Fruit fly (Drosophila melanogaster): ENCODE data around the gene MTPAP.

MTPAP gene

DNA sequence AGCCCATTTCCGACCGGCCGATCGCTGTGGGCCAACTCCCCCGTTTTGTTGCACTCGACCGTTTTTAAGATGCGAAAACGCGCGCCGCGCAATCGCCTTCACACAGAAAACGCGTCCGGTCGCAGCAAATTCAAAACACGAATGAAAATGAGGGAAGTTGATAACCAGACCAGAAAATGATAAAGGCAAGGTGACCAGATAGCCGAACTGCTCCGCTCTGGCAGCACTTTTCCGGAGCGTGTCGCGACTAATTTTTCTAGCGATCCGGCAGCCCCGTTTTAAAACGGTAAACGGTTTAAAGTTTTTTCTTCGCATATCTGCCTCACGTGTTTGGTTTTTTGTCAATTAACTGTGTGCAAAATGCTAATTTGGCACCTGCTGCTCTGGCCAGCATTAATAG, 26.9 kb downstream of the MTPAP start, which contains the start of gene DAAM:
DAAM (minus strand) TSS at position 149 of the 400 bp plus-strand sequence.
- no peak for TF ChIP-seq psq (optimal IDR thresholded peaks at IDR 0.05)
- TF ChIP-seq Sin3A (optimal IDR thresholded peaks at IDR 0.05), result no peak
- TF ChIP-seq h (optimal IDR thresholded peaks at IDR 0.05), result no peak
- TF ChIP-seq Myc (optimal IDR thresholded peaks at IDR 0.05), result no peak
- TF ChIP-seq insv (optimal IDR thresholded peaks at IDR 0.05), result no peak
- no peak for TF ChIP-seq ttk (optimal IDR thresholded peaks at IDR 0.05)

DNA sequence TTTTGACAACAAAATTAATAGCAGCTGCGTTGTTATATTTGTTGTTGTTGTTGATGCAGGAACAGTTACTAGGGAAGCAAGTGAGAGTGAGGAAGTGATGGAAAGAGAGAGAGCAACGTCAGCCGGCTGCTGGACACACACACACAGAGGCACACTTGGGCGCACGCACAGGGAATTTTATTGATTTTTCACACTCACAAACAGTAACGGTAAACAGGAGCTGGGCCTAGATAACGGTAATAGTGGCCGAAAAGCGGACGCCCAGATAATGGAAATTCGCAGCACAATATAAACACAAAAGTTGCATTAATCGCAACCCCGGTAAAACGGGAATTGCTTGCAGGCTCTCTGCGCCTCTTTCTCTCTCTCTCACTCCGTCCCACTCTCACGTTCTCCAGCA, 27.5 kb downstream of the MTPAP start:
- no peak for TF ChIP-seq insv (optimal IDR thresholded peaks at IDR 0.05)
- TF ChIP-seq Sin3A (optimal IDR thresholded peaks at IDR 0.05), result no peak
- TF ChIP-seq psq (optimal IDR thresholded peaks at IDR 0.05), result no peak
- TF ChIP-seq Myc (optimal IDR thresholded peaks at IDR 0.05), result no peak
- no peak for TF ChIP-seq ttk (optimal IDR thresholded peaks at IDR 0.05)
- no peak for TF ChIP-seq h (optimal IDR thresholded peaks at IDR 0.05)

DNA sequence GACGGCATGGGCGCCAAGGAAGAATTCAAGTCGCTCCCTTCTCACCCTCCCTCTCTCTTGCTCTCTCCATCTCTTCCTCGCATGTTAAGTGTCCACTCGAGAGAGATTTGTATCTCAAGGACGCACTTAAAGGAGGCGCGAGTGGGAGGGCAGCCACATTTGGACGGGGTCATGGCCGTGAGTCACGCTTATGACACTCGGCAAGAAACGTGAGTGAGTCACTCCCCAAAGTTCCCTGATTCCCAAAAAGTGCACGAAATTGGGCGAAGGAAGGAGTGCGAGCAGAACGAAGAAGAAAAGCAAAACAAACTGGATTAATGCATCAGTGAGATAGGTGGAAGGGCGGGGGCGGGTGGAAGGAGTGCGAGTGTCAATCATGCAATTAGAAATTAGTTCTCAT, 28.1 kb downstream of the MTPAP start:
- no peak for TF ChIP-seq h (optimal IDR thresholded peaks at IDR 0.05)
- TF ChIP-seq psq (optimal IDR thresholded peaks at IDR 0.05), result no peak
- no peak for TF ChIP-seq Myc (optimal IDR thresholded peaks at IDR 0.05)
- TF ChIP-seq insv (optimal IDR thresholded peaks at IDR 0.05), result no peak
- no peak for TF ChIP-seq Sin3A (optimal IDR thresholded peaks at IDR 0.05)
- TF ChIP-seq ttk (optimal IDR thresholded peaks at IDR 0.05), result no peak

DNA sequence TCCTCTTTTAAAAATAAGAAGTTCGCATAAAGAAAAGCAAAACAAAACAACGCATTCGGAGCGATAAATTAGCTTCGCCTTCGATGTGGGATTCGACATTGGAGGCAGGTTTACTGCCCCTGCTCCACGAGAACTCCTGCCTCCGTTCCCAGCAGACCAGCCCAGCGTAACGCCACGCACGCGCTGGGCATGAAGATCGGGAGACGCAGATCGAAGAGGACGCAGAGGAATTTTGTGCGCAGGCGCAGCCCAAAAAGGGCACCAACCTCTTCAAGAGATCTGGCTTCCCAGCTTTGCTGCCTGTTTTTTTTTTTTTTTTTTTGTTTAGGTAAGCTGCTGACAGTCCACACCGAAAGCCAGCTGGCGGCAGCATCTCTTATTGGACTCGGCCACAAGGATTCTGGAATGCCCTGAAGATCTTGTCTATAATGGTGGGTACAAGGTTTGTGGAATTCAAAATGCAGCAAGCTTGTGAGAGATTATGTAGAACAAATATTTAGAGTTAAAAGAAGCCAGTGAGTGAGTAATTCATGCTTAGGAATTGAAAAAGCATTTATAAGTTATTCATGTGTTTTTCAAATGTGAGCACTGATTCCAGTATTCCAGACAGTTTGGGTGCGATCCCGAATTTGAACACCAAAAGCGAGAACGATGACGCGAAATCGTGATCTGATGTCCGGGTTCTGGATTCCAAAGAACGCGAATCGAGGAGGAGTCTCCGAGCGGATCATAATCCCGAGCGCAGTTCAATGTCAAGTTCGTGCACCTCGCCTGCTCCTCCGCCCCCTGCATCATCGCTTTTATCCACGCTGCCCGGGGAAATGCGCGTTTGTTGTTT, 28.8 kb downstream of the MTPAP start:
- TF ChIP-seq ttk (optimal IDR thresholded peaks at IDR 0.05), result no peak
- no peak for TF ChIP-seq psq (optimal IDR thresholded peaks at IDR 0.05)
- no peak for TF ChIP-seq Myc (optimal IDR thresholded peaks at IDR 0.05)
- no peak for TF ChIP-seq h (optimal IDR thresholded peaks at IDR 0.05)
- no peak for TF ChIP-seq Sin3A (optimal IDR thresholded peaks at IDR 0.05)
- TF ChIP-seq insv (optimal IDR thresholded peaks at IDR 0.05), result no peak

DNA sequence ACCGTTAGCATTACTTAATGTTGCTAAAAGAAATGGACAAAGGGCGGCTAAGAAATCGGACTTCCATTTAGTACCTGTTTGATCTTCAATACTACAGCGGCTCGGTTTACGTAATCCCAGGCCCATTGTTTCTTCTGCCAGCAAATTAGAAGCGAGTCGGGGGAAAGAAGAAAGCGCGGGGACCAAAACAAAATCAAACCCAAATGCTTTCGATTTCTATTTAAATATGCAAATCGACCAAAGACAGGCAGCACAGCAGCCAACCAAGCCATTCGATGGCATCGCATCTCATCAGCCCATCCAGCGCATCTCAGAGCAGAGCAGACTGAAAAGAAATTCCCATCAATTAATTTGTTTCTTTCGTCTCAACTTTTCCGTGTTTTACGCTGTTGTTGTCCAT, 36.6 kb downstream of the MTPAP start:
- TF ChIP-seq Myc (optimal IDR thresholded peaks at IDR 0.05) (no peak), insv (optimal IDR thresholded peaks at IDR 0.05) (no peak), h (optimal IDR thresholded peaks at IDR 0.05) (no peak)

DNA sequence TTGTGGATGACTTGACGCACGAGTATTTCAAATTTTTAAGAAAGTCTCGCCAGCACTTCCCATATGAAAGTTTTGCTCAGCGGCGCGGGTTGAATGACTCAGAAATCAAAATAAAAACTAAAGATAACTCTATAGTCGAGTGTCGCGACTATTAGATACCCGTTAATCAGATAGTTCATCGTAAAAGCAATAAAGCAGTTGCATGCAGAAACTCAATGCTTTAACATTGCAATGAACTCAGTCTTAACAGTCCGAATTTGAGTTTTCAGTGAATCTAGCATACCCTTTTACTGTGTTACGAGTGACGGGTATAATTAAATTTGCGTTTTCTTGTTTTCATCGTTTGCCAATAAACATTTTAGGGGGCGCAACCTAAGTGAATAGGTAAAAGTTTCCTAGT, 37.9 kb downstream of the MTPAP start:
- TF ChIP-seq psq (optimal IDR thresholded peaks at IDR 0.05) (no peak), Sin3A (optimal IDR thresholded peaks at IDR 0.05) (no peak), h (optimal IDR thresholded peaks at IDR 0.05) (no peak), ttk (optimal IDR thresholded peaks at IDR 0.05) (no peak), Myc (optimal IDR thresholded peaks at IDR 0.05) (no peak)

DNA sequence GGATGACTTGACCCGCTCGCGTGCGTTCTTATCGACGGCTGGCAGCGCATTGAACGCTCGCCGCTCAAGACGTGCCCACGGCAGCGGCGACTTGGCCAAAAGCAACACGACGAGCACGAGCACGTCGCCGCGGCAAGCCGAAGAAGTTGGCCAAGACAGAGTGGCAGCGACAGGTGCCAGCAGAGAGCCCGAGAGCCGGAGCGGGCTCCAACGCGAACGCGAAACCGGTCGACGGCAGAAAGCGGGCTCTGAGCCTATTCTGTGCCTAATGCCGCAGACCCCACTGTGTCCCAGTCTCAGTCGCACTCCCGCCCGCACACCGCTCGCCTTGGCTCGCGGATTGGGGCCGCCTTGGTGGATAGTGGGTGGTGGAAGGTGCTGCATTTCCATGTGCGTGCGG, 40.7 kb downstream of the MTPAP start:
- no peak for TF ChIP-seq insv (optimal IDR thresholded peaks at IDR 0.05)
- TF ChIP-seq h (optimal IDR thresholded peaks at IDR 0.05), result no peak
- no peak for TF ChIP-seq Sin3A (optimal IDR thresholded peaks at IDR 0.05)
- TF ChIP-seq Myc (optimal IDR thresholded peaks at IDR 0.05), result no peak
- no peak for TF ChIP-seq ttk (optimal IDR thresholded peaks at IDR 0.05)
- no peak for TF ChIP-seq psq (optimal IDR thresholded peaks at IDR 0.05)

DNA sequence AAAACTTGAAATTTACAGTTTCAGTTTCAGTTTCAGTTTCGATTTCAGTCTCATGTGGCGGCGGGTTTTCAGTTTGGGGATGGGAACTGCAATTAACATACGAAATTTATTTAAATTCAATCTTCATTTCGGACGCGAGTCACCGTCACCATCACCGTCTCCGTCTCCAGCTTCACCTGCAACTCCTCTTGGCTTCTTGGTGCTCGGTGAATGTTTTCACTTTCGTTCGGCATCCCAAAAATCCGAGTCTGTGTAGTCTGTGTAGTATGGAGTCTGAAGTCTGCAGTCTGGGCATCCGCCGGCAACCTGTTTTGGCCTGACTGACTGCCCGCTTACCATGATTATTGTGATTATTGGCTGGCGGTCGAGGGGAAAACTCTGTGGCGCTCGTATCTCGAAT, 45.2 kb downstream of the MTPAP start:
- no peak for TF ChIP-seq h (optimal IDR thresholded peaks at IDR 0.05)
- no peak for TF ChIP-seq psq (optimal IDR thresholded peaks at IDR 0.05)
- no peak for TF ChIP-seq Myc (optimal IDR thresholded peaks at IDR 0.05)
- no peak for TF ChIP-seq insv (optimal IDR thresholded peaks at IDR 0.05)
- no peak for TF ChIP-seq ttk (optimal IDR thresholded peaks at IDR 0.05)
- no peak for TF ChIP-seq Sin3A (optimal IDR thresholded peaks at IDR 0.05)

DNA sequence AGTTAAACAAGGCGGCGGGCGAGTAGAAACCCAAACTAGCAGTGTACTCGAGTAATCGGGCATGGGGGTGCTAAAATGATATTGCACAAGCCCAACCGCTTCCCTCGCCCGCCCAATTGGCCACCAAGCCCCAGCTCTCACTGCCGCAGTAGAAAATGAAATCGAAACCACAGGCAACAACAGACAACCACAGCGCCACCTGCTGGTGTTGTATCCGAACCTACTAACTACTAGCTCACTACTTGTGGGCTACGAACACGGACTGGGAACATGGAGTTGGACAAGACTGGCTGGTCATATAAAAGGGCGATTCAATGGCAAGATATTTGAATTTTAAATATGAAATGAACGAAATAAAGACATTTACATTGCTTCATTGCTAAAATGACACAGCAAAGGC, 49.2 kb downstream of the MTPAP start:
- TF ChIP-seq psq (optimal IDR thresholded peaks at IDR 0.05), result no peak
- TF ChIP-seq ttk (optimal IDR thresholded peaks at IDR 0.05), result no peak
- TF ChIP-seq Myc (optimal IDR thresholded peaks at IDR 0.05), result no peak
- no peak for TF ChIP-seq Sin3A (optimal IDR thresholded peaks at IDR 0.05)
- no peak for TF ChIP-seq insv (optimal IDR thresholded peaks at IDR 0.05)
- no peak for TF ChIP-seq h (optimal IDR thresholded peaks at IDR 0.05)

DNA sequence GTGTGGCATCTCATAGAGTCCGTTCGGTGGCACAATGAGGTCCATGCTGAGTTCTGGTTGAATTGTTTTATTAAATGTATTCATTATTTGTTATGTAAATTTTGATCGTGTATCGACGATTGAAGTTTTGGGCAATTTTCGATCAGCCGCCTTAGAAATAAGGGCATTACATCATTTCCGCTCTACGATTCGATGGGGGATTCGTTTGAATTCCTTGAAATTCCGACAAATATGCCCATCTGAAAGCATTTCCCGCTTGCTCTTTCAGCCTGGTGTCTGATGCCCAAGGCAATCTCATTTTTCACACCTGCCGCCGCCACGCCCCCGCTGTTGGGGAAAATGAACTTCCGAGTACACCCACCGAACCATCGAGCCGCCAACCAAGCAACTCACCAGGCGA, 50.9 kb downstream of the MTPAP start, which contains the start of gene CG32811:
CG32811 (minus strand) TSS at position 101 of the 400 bp plus-strand sequence.
- TF ChIP-seq ttk (optimal IDR thresholded peaks at IDR 0.05) (no peak), h (optimal IDR thresholded peaks at IDR 0.05) (no peak), Sin3A (optimal IDR thresholded peaks at IDR 0.05) (no peak), psq (optimal IDR thresholded peaks at IDR 0.05) (no peak), Myc (optimal IDR thresholded peaks at IDR 0.05) (no peak), insv (optimal IDR thresholded peaks at IDR 0.05) (no peak)
